Worm (Caenorhabditis elegans): ENCODE results near the gene rpl-28.

rpl-28 gene

ce11 chrV:12728062-12728665 is at the start of gene rpl-28, which contains the start of gene mrpl-49 (continued):
- TF ChIP-seq elt-2 (tag; optimal IDR thresholded peaks at IDR 0.05) (peak; percentile 33), pax-3 (tag; optimal IDR thresholded peaks at IDR 0.05) (peak; percentile 86), sox-4 (tag; optimal IDR thresholded peaks at IDR 0.05) (peak; percentile 21), nhr-90 (tag; optimal IDR thresholded peaks at IDR 0.05; ENCODE audit: poor library complexity) (peak; percentile 82), lin-35 (GFP tag; optimal IDR thresholded peaks at IDR 0.05) (peak; percentile 85 to 92), nhr-20 (tag; optimal IDR thresholded peaks at IDR 0.05) (peak; percentile 92), nhr-237 (tag; optimal IDR thresholded peaks at IDR 0.05) (peak; percentile 65), nhr-19 (GFP tag; conservative IDR thresholded peaks at IDR 0.05) (peak; percentile 86), egl-13 (tag; optimal IDR thresholded peaks at IDR 0.05) (peak; percentile 65), nhr-11 (tag; optimal IDR thresholded peaks at IDR 0.05) (no peak), snpc-4 (tag; optimal IDR thresholded peaks at IDR 0.05) (peak; percentile 89), snu-23 (GFP tag; optimal IDR thresholded peaks at IDR 0.05) (peak; percentile 93), ceh-88 (GFP tag; IDR thresholded peaks at IDR 0.05) (peak; percentile 61), C34B4.2 (tag; optimal IDR thresholded peaks at IDR 0.05) (no peak), mef-2 (tag; optimal IDR thresholded peaks at IDR 0.05) (peak; percentile 29), C16A3.4 (tag; optimal IDR thresholded peaks at IDR 0.05) (peak; percentile 95), ztf-11 (tag; optimal IDR thresholded peaks at IDR 0.05) (peak in 1 of 2 experiments; percentile 41), C04F5.9 (tag; optimal IDR thresholded peaks at IDR 0.05) (peak; percentile 61), hlh-4 (tag; optimal IDR thresholded peaks at IDR 0.05) (no peak), tlp-1 (tag; optimal IDR thresholded peaks at IDR 0.05) (no peak), sptf-1 (tag; optimal IDR thresholded peaks at IDR 0.05) (no peak), lin-15B (tag; optimal IDR thresholded peaks at IDR 0.05) (peak; percentile 98), lin-39 (tag; optimal IDR thresholded peaks at IDR 0.05) (peak; percentile 78), sup-37 (GFP tag; optimal IDR thresholded peaks at IDR 0.05) (no peak), mab-9 (GFP tag; IDR thresholded peaks at IDR 0.05) (0 out of 2 replicates have a peak, but pooled peaks have one; percentile 8), elt-3 (tag; optimal IDR thresholded peaks at IDR 0.05) (peak in 4 of 6 experiments; percentile 51 to 92 (median 70)), hpl-2 (GFP tag; optimal IDR thresholded peaks at IDR 0.05) (peak; percentile 23), nhr-76 (tag; optimal IDR thresholded peaks at IDR 0.05) (no peak), nhr-77 (tag; optimal IDR thresholded peaks at IDR 0.05) (peak; percentile 82), unc-86 (tag; optimal IDR thresholded peaks at IDR 0.05) (peak; percentile 72), ceh-8 (GFP tag; optimal IDR thresholded peaks at IDR 0.05) (peak; percentile 56), ceh-82 (tag; optimal IDR thresholded peaks at IDR 0.05) (peak; percentile 92 to 93 (median 93)), ces-1 (GFP tag; optimal IDR thresholded peaks at IDR 0.05) (no peak)

- TF ChIP-seq xbp-1 (tag; optimal IDR thresholded peaks at IDR 0.05) = no peak
- peak; percentile 59 for TF ChIP-seq fkh-8 (tag; optimal IDR thresholded peaks at IDR 0.05)
- no peak for TF ChIP-seq efl-1 (optimal IDR thresholded peaks at IDR 0.05)
- TF ChIP-seq efl-1 (GFP tag; optimal IDR thresholded peaks at IDR 0.05 in 1 of 2) = peak in 1 of 2 experiments; percentile 86
- TF ChIP-seq nhr-85 (tag) = no peak
- no peak for TF ChIP-seq unc-62 (GFP tag; optimal IDR thresholded peaks at IDR 0.05)
- TF ChIP-seq dsc-1 (tag; optimal IDR thresholded peaks at IDR 0.05) = no peak
- TF ChIP-seq nhr-237 (tag; optimal IDR thresholded peaks at IDR 0.05) = no peak
Observed at ce11 chrV:12773852-12774251, 45.9 kb upstream of the rpl-28 start.

DNA sequence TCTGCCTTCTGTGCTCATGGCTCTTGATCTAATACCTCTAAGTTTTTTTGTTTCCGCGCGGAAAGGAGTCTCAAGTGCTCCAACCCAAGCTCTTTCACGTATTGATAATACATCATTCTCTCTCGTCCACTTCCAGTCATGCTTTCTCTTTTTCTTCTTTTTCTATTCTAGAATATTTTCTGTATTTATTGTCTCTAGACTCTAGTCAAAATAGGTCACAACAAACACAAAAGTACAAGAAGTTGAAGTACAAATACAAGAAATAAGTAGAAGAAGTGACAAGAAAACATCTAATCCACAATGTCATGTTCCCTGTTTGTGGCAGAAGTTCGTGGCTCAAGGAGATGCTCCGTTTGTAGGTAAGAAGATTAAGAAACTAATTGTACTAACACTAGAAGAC is 45.3 kb upstream of the rpl-28 start, which contains the start of gene ZC455.1:
TSS of gene ZC455.1 (plus strand) at position 301 of the 400 bp plus-strand sequence.
- TF ChIP-seq aha-1 (tag; optimal IDR thresholded peaks at IDR 0.05) = no peak
- TF ChIP-seq snpc-4 (tag; optimal IDR thresholded peaks at IDR 0.05) = no peak
- TF ChIP-seq tlp-1 (tag; optimal IDR thresholded peaks at IDR 0.05) = no peak
- no peak for TF ChIP-seq zag-1 (tag; optimal IDR thresholded peaks at IDR 0.05)

Data from whole organism, L1 larva.